Fruit fly (Drosophila melanogaster) whole organism, embryonic: ENCODE measurements around the gene CG17839.

Experiments
- ATbp ChIP-seq: fragments of 200-800 bp; sonication (Bioruptor generic); optimal IDR thresholded peaks from 2 replicates; lab custom pipeline; 2017; ENCODE audit warnings: missing biosample characterization, mild to moderate bottlenecking, missing genetic modification characterization, missing genetic modification reagents
- Antp ChIP-seq: fragments of 200-800 bp; sonication (Bioruptor generic); optimal IDR thresholded peaks from 3 replicates; lab custom pipeline; 2016; ENCODE audit warnings: missing biosample characterization, missing genetic modification characterization
- Atf-2 ChIP-seq: fragments of 200-800 bp; sonication (Bioruptor generic); optimal IDR thresholded peaks from 2 replicates; lab custom pipeline; 2016; ENCODE audit warnings: missing biosample characterization, missing genetic modification characterization
- CG10267 ChIP-seq: fragments of 200-800 bp; sonication (Bioruptor generic); optimal IDR thresholded peaks from 2 replicates; lab custom pipeline; 2018; ENCODE audit warnings: missing biosample characterization, mild to moderate bottlenecking, missing genetic modification characterization, moderate library complexity
- CG10462 ChIP-seq: fragments of 200-800 bp; sonication (Bioruptor generic); optimal IDR thresholded peaks from 2 replicates; lab custom pipeline; 2016; ENCODE audit warnings: missing biosample characterization, missing genetic modification characterization
- CG10959 ChIP-seq: fragments of 200-800 bp; sonication (Bioruptor generic); IDR thresholded peaks from 2 replicates; pipeline ENCODE4 v1.3.6; 2022; ENCODE audit warnings: missing biosample characterization, missing genetic modification characterization
- CG13424 ChIP-seq: fragments of 200-800 bp; sonication (Bioruptor generic); optimal IDR thresholded peaks from 2 replicates; lab custom pipeline; 2019; ENCODE audit warnings: missing biosample characterization, mild to moderate bottlenecking, missing genetic modification characterization, moderate library complexity
- CG13894 ChIP-seq: fragments of 200-800 bp; sonication (Bioruptor generic); optimal IDR thresholded peaks from 3 replicates; lab custom pipeline; 2018; ENCODE audit warnings: missing biosample characterization, mild to moderate bottlenecking, missing genetic modification characterization, moderate library complexity
- CG14441 ChIP-seq: fragments of 200-800 bp; sonication (Bioruptor generic); IDR thresholded peaks from 2 replicates; pipeline ENCODE4 v1.3.6; 2022; ENCODE audit warnings: missing biosample characterization, missing genetic modification characterization
- CG1529 ChIP-seq: fragments of 200-800 bp; sonication (Bioruptor generic); optimal IDR thresholded peaks from 3 replicates; lab custom pipeline; 2018; ENCODE audit warnings: missing biosample characterization, missing genetic modification characterization
- CG1603 ChIP-seq: fragments of 200-800 bp; sonication (Bioruptor generic); optimal IDR thresholded peaks from 2 replicates; lab custom pipeline; 2019; ENCODE audit warnings: missing biosample characterization, mild to moderate bottlenecking, missing genetic modification characterization, moderate library complexity
- CG2712 ChIP-seq: fragments of 200-800 bp; optimal IDR thresholded peaks from 3 replicates; lab custom pipeline; 2019; ENCODE audit warnings: missing biosample characterization, mild to moderate bottlenecking, missing genetic modification characterization, moderate library complexity
- CG34422 ChIP-seq: fragments of 200-800 bp; sonication (Bioruptor generic); IDR thresholded peaks from 3 replicates; pipeline ENCODE4 v1.3.6; 2022; ENCODE audit warnings: missing biosample characterization, missing genetic modification characterization
- CG4404 ChIP-seq: fragments of 200-800 bp; sonication (Bioruptor generic); IDR thresholded peaks from 2 replicates; pipeline ENCODE4 v1.3.6; 2022; ENCODE audit warnings: missing biosample characterization, missing genetic modification characterization
- CG7839 ChIP-seq: fragments of 200-800 bp; sonication (Bioruptor generic); optimal IDR thresholded peaks from 3 replicates; lab custom pipeline; 2018; ENCODE audit warnings: missing biosample characterization, mild to moderate bottlenecking, missing genetic modification characterization, moderate library complexity
- CG7963 ChIP-seq: fragments of 200-800 bp; sonication (Bioruptor generic); IDR thresholded peaks from 3 replicates; pipeline ENCODE4 v1.3.6; 2022; ENCODE audit warnings: missing biosample characterization, missing genetic modification characterization; ENCODE audit not compliant: partially characterized antibody
- CG8388 ChIP-seq: fragments of 200-800 bp; sonication (Bioruptor generic); optimal IDR thresholded peaks from 2 replicates; lab custom pipeline; 2019; ENCODE audit warnings: missing biosample characterization, mild to moderate bottlenecking, missing genetic modification characterization, moderate library complexity
- CG9797 ChIP-seq: fragments of 200-800 bp; sonication (Bioruptor generic); optimal IDR thresholded peaks from 3 replicates; lab custom pipeline; 2018; ENCODE audit warnings: missing biosample characterization, mild to moderate bottlenecking, missing genetic modification characterization
- CTCF ChIP-seq: fragments of 200-800 bp; sonication (Bioruptor generic); optimal IDR thresholded peaks from 2 replicates; lab custom pipeline; 2017; ENCODE audit warnings: missing biosample characterization, mild to moderate bottlenecking, missing genetic modification characterization, moderate library complexity
- Dek ChIP-seq: fragments of 200-800 bp; sonication (Bioruptor generic); optimal IDR thresholded peaks from 3 replicates; lab custom pipeline; 2019; ENCODE audit warnings: missing biosample characterization, mild to moderate bottlenecking, missing genetic modification characterization, moderate library complexity
- Dll ChIP-seq: fragments of 200-800 bp; sonication (Bioruptor generic); IDR thresholded peaks from 4 replicates; pipeline ENCODE4 v1.3.6; 2022; ENCODE audit warnings: missing biosample characterization, missing genetic modification characterization; ENCODE audit not compliant: partially characterized antibody
- HLH4C ChIP-seq: fragments of 200-800 bp; sonication (Bioruptor generic); IDR thresholded peaks from 3 replicates; pipeline ENCODE4 v1.3.6; 2022; ENCODE audit warnings: missing biosample characterization, missing genetic modification characterization; ENCODE audit not compliant: partially characterized antibody
- Hmr ChIP-seq: fragments of 200-800 bp; sonication (Bioruptor generic); optimal IDR thresholded peaks from 3 replicates; lab custom pipeline; 2017; ENCODE audit warnings: mild to moderate bottlenecking, missing biosample characterization, missing genetic modification reagents, missing genetic modification characterization
- MBD-R2 ChIP-seq: fragments of 200-800 bp; sonication (Bioruptor generic); IDR thresholded peaks from 2 replicates; pipeline ENCODE4 v1.3.6; 2022; ENCODE audit warnings: missing biosample characterization, missing genetic modification characterization
- MESR4 ChIP-seq: fragments of 200-800 bp; sonication (Bioruptor generic); optimal IDR thresholded peaks from 2 replicates; lab custom pipeline; 2018; ENCODE audit warnings: missing biosample characterization, mild to moderate bottlenecking, missing genetic modification characterization, moderate library complexity
- NC2β ChIP-seq: fragments of 200-800 bp; sonication (Bioruptor generic); optimal IDR thresholded peaks from 2 replicates; lab custom pipeline; 2016; ENCODE audit warnings: missing biosample characterization, missing genetic modification characterization
- NK7.1 ChIP-seq: fragments of 200-800 bp; sonication (Bioruptor generic); optimal IDR thresholded peaks from 3 replicates; lab custom pipeline; 2016; ENCODE audit warnings: missing biosample characterization, missing genetic modification characterization
- Opbp ChIP-seq: fragments of 200-800 bp; sonication (Bioruptor generic); IDR thresholded peaks from 3 replicates; pipeline ENCODE4 v1.3.6; 2022; ENCODE audit warnings: missing biosample characterization, missing genetic modification characterization; ENCODE audit not compliant: partially characterized antibody
- PHDP ChIP-seq: fragments of 200-800 bp; sonication (Bioruptor generic); optimal IDR thresholded peaks from 3 replicates; lab custom pipeline; 2018; ENCODE audit warnings: missing biosample characterization, mild to moderate bottlenecking, missing genetic modification characterization, moderate library complexity
- Pdp1 ChIP-seq, 2 experiments: fragments of 200-800 bp; sonication (Bioruptor generic); optimal IDR thresholded peaks; 3 replicates each; lab custom pipeline; 2016; ENCODE audit warnings: missing biosample characterization in 2 of 2, missing genetic modification characterization in 2 of 2, mild to moderate bottlenecking in 1 of 2, moderate library complexity in 1 of 2
- Ptx1 ChIP-seq: fragments of 200-800 bp; sonication (Bioruptor generic); IDR thresholded peaks from 2 replicates; pipeline ENCODE4 v1.3.6; 2022; ENCODE audit warnings: missing biosample characterization, missing genetic modification characterization
- Scr ChIP-seq: fragments of 200-800 bp; sonication (Bioruptor generic); IDR thresholded peaks from 2 replicates; pipeline ENCODE4 v1.3.6; 2022; ENCODE audit warnings: missing biosample characterization, missing genetic modification characterization; ENCODE audit not compliant: partially characterized antibody
- Sox100B ChIP-seq: fragments of 200-800 bp; sonication (Bioruptor generic); optimal IDR thresholded peaks from 3 replicates; lab custom pipeline; 2018; ENCODE audit warnings: missing biosample characterization, mild to moderate bottlenecking, missing genetic modification characterization
- Xbp1 ChIP-seq: fragments of 200-800 bp; sonication (Bioruptor generic); optimal IDR thresholded peaks from 3 replicates; lab custom pipeline; 2016; ENCODE audit warnings: missing biosample characterization, mild to moderate bottlenecking, missing genetic modification characterization
- ab ChIP-seq: fragments of 200-800 bp; sonication (Bioruptor generic); optimal IDR thresholded peaks from 2 replicates; lab custom pipeline; 2016; ENCODE audit warnings: missing biosample characterization, missing genetic modification characterization
- bsh ChIP-seq, 2 experiments: fragments of 200-800 bp; sonication (Bioruptor generic); optimal IDR thresholded peaks; 2 replicates each; lab custom pipeline; 2017 to 2018; ENCODE audit warnings: mild to moderate bottlenecking in 2 of 2, missing biosample characterization in 2 of 2, missing genetic modification characterization in 2 of 2, moderate library complexity in 1 of 2
- cg ChIP-seq: fragments of 200-800 bp; sonication (Bioruptor generic); optimal IDR thresholded peaks from 3 replicates; lab custom pipeline; 2019; ENCODE audit warnings: missing biosample characterization, mild to moderate bottlenecking, missing genetic modification characterization, moderate library complexity
- dm ChIP-seq: fragments of 200-800 bp; sonication (Bioruptor generic); optimal IDR thresholded peaks from 3 replicates; lab custom pipeline; 2016; ENCODE audit warnings: missing biosample characterization, missing genetic modification characterization
- dmrt99B ChIP-seq: fragments of 200-800 bp; sonication (Bioruptor generic); optimal IDR thresholded peaks from 2 replicates; lab custom pipeline; 2018; ENCODE audit warnings: missing biosample characterization, mild to moderate bottlenecking, missing genetic modification characterization, moderate library complexity
- fd102C ChIP-seq: fragments of 200-800 bp; sonication (Bioruptor generic); optimal IDR thresholded peaks from 2 replicates; lab custom pipeline; 2018; ENCODE audit warnings: missing biosample characterization, mild to moderate bottlenecking, missing genetic modification characterization, moderate library complexity
- fd96Cb ChIP-seq: fragments of 200-800 bp; sonication (Bioruptor generic); optimal IDR thresholded peaks from 2 replicates; lab custom pipeline; 2018; ENCODE audit warnings: missing biosample characterization, mild to moderate bottlenecking, missing genetic modification characterization, moderate library complexity
- fru ChIP-seq: fragments of >200 bp; optimal IDR thresholded peaks from 2 replicates; lab custom pipeline; 2017
- grau ChIP-seq: fragments of 200-800 bp; optimal IDR thresholded peaks from 3 replicates; lab custom pipeline; 2019; ENCODE audit warnings: missing biosample characterization, mild to moderate bottlenecking, missing genetic modification characterization, moderate library complexity
- gt ChIP-seq: fragments of 200-800 bp; sonication (Bioruptor generic); IDR thresholded peaks from 2 replicates; pipeline ENCODE4 v1.3.6; 2022; ENCODE audit warnings: missing biosample characterization, missing genetic modification characterization
- hbn ChIP-seq: fragments of 200-800 bp; sonication (Bioruptor generic); IDR thresholded peaks from 2 replicates; pipeline ENCODE4 v1.3.6; 2022; ENCODE audit warnings: missing biosample characterization, missing genetic modification characterization; ENCODE audit not compliant: partially characterized antibody
- hth ChIP-seq: fragments of >200 bp; optimal IDR thresholded peaks from 2 replicates; lab custom pipeline; 2017; ENCODE audit warnings: inconsistent platforms
- lab ChIP-seq: fragments of 200-800 bp; sonication (Bioruptor generic); optimal IDR thresholded peaks from 3 replicates; lab custom pipeline; 2017; ENCODE audit warnings: missing biosample characterization, missing genetic modification characterization, mild to moderate bottlenecking, moderate library complexity, missing genetic modification reagents
- nmo ChIP-seq: fragments of 200-800 bp; sonication (Bioruptor generic); optimal IDR thresholded peaks from 2 replicates; lab custom pipeline; 2018; ENCODE audit warnings: missing biosample characterization, mild to moderate bottlenecking, missing genetic modification characterization, moderate library complexity
- psq ChIP-seq: fragments of 200-800 bp; sonication (Bioruptor generic); optimal IDR thresholded peaks from 2 replicates; lab custom pipeline; 2017; ENCODE audit warnings: missing biosample characterization, missing genetic modification characterization
- wor ChIP-seq: fragments of 200-800 bp; sonication (Bioruptor generic); IDR thresholded peaks from 2 replicates; pipeline ENCODE4 v1.3.6; 2022; ENCODE audit warnings: missing biosample characterization, missing genetic modification characterization

Gene CG17839

dm6 chr3L:14784949-14785408, 20.0 kb upstream of the CG17839 start (continued):
- TF ChIP-seq hth (lab: Kevin White, UChicago) (no peak), CG7963 (GFP tag; lab: Robert Waterston, UW) (no peak), fru (lab: Kevin White, UChicago) (no peak), Ptx1 (GFP tag; lab: Robert Waterston, UW) (peak; percentile 93), MBD-R2 (GFP tag; lab: Robert Waterston, UW) (peak; percentile 70), CG14441 (GFP tag; lab: Robert Waterston, UW) (peak; percentile 87), hbn (no peak), dmrt99B (peak; percentile 98), Xbp1 (GFP tag; lab: Kevin White, UChicago) (peak; percentile 96), CG13424 (tag; lab: Kevin White, UChicago) (peak; percentile 98), ab (peak; percentile 77), ATbp (peak; percentile 92), CG13894 (peak; percentile 68), grau (peak; percentile 97), Dek (tag; lab: Kevin White, UChicago) (peak; percentile 95), lab (GFP tag; lab: Kevin White, UChicago) (peak; percentile 97), Hmr (GFP tag; lab: Kevin White, UChicago) (peak; percentile 97), CG10267 (tag; lab: Kevin White, UChicago) (peak; percentile 94), dm (peak; percentile 85), CG7839 (peak; percentile 99), Atf-2 (GFP tag; lab: Kevin White, UChicago) (peak; percentile 93), gt (GFP tag; lab: Robert Waterston, UW) (peak; percentile 80), CG10462 (GFP tag; lab: Kevin White, UChicago) (peak; percentile 96), cg (no peak), Dll (GFP tag; lab: Robert Waterston, UW) (no peak), Sox100B (peak; percentile 99), CG2712 (tag; lab: Kevin White, UChicago) (peak; percentile 99), CG10959 (peak; percentile 87), wor (GFP tag; lab: Robert Waterston, UW) (peak; percentile 88), CG1529 (GFP tag; lab: Kevin White, UChicago) (peak; percentile 97), Pdp1 (GFP tag; optimal IDR thresholded peaks at IDR 0.05; lab: Kevin White, UChicago) (peak; percentile 92 to 94), HLH4C (GFP tag; lab: Robert Waterston, UW) (no peak), fd96Cb (tag; lab: Kevin White, UChicago) (peak; percentile 98), Opbp (no peak), CG8388 (GFP tag; lab: Kevin White, UChicago) (peak; percentile 96), nmo (GFP tag; lab: Kevin White, UChicago) (peak; percentile 99), psq (peak; percentile 79), CG34422 (peak; percentile 81), CG1603 (tag; lab: Kevin White, UChicago) (peak; percentile 85), CTCF (GFP tag; lab: Kevin White, UChicago) (peak; percentile 72), CG4404 (GFP tag; lab: Robert Waterston, UW) (peak; percentile 89), NK7.1 (GFP tag; lab: Kevin White, UChicago) (peak; percentile 87), Scr (no peak), fd102C (GFP tag; lab: Kevin White, UChicago) (peak; percentile 60), Antp (GFP tag; lab: Kevin White, UChicago) (peak; percentile 90), CG9797 (peak; percentile 42), NC2β (GFP tag; lab: Kevin White, UChicago) (peak; percentile 92), PHDP (tag; lab: Kevin White, UChicago) (peak; percentile 97), bsh (GFP tag; optimal IDR thresholded peaks at IDR 0.05; lab: Kevin White, UChicago) (peak; percentile 59 to 96), MESR4 (GFP tag; lab: Kevin White, UChicago) (peak; percentile 39)
